Worm (Caenorhabditis elegans): ENCODE data around the gene agr-1.

- TF ChIP-seq fkh-10 (GFP tag; optimal IDR thresholded peaks at IDR 0.05) (no peak), nhr-237 (tag; optimal IDR thresholded peaks at IDR 0.05) (no peak), unc-39 (tag; optimal IDR thresholded peaks at IDR 0.05) (no peak), nhr-76 (tag; optimal IDR thresholded peaks at IDR 0.05) (no peak), ZK546.5 (tag; optimal IDR thresholded peaks at IDR 0.05) (no peak), elt-3 (tag; optimal IDR thresholded peaks at IDR 0.05) (no peak)
Observed at ce11 chrII:6823912-6824311, 48.9 kb upstream of the agr-1 start.

Measured in whole organism, L3 larva.